Worm (Caenorhabditis elegans) whole organism, early embryonic: ENCODE data around the gene C16D9.1.

Experiments used
- F13C5.2 ChIP-seq: sonication (generic microtip); optimal IDR thresholded peaks from 2 replicates; lab custom pipeline; 2017; ENCODE audit warnings: mild to moderate bottlenecking, missing genetic modification characterization, inconsistent platforms, missing compliant biosample characterization
- ama-1 ChIP-seq: fragments of 150-350 bp; optimal IDR thresholded peaks from 2 replicates; lab custom pipeline; 2014
- hmbx-1 ChIP-seq: sonication (generic microtip); optimal IDR thresholded peaks from 2 replicates; lab custom pipeline; 2016; ENCODE audit warnings: mild to moderate bottlenecking, missing genetic modification characterization, missing compliant biosample characterization
- sea-1 ChIP-seq: fragments of 200-800 bp; sonication (Bioruptor generic); conservative IDR thresholded peaks from 2 replicates; pipeline ENCODE4 v1.3.6; 2022; ENCODE audit warnings: missing genetic modification characterization, missing compliant biosample characterization
- tbx-11 ChIP-seq: fragments of 200-800 bp; sonication (Bioruptor generic); IDR thresholded peaks from 2 replicates; pipeline ENCODE4 v1.3.6; 2022; ENCODE audit warnings: missing genetic modification characterization, missing compliant biosample characterization
- tbx-37 ChIP-seq: fragments of 200-800 bp; sonication (Bioruptor generic); conservative IDR thresholded peaks from 2 replicates; pipeline ENCODE4 v1.3.6; 2022; ENCODE audit warnings: missing genetic modification reagents, missing genetic modification characterization, missing compliant biosample characterization

DNA sequence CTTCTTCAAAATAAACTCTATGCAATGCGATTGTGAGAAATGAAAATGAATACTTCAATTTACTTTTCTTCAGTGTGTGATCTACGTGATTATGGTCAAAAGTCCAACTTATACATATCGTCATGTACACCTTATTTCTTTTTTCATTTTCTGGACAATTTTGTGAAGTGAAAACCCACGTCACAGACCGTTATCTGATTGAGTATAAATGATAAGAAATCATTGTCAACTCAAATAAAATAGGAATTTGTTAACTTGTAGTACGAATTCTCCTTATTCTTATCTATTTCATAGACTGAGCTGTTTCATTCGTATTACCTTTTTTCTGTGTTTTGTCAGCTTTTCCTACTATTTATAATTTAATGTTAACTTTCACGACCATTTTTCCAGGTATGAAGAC, 12.9 kb downstream of the C16D9.1 start, which contains the start of gene asp-5:
- TF ChIP-seq ama-1 (lab: Kevin White, UChicago) = no peak
- no peak for TF ChIP-seq sea-1 (GFP tag; lab: Robert Waterston, UW)
- TF ChIP-seq tbx-37 (GFP tag; lab: Robert Waterston, UW) = no peak
- no peak for TF ChIP-seq tbx-11 (GFP tag; lab: Robert Waterston, UW)
- TF ChIP-seq hmbx-1 (tag; lab: Kevin White, UChicago) = no peak
- TF ChIP-seq F13C5.2 (tag; lab: Kevin White, UChicago) = no peak
